Worm (Caenorhabditis elegans): Measurements from ENCODE around the gene sor-3.
"Not testable (repeated sequence)": the region's sequence is repeated elsewhere in the genome, so short reads cannot be mapped to it uniquely, and the experiment has no call there.

sor-3 gene

ce11 chrX:322223-322622, 31.2 kb upstream of the sor-3 start, which contains the start of gene M02E1.3:
Gene M02E1.3 (plus strand): TSS chrX:322523.
- TF ChIP-seq unc-3 (GFP tag; conservative IDR thresholded peaks at IDR 0.05); unc-3 (tag; optimal IDR thresholded peaks at IDR 0.05); ceh-18 (tag; optimal IDR thresholded peaks at IDR 0.05); pros-1 (tag; optimal IDR thresholded peaks at IDR 0.05): not testable (repeated sequence)

- TF ChIP-seq unc-42 (tag; optimal IDR thresholded peaks at IDR 0.05) (peak; percentile 32), pax-1 (tag; optimal IDR thresholded peaks at IDR 0.05) (no peak), ceh-18 (tag; optimal IDR thresholded peaks at IDR 0.05) (peak; percentile 45), unc-86 (tag; optimal IDR thresholded peaks at IDR 0.05) (no peak), hlh-30 (tag; optimal IDR thresholded peaks at IDR 0.05; ENCODE audit: insufficient read depth) (peak; percentile 39), ceh-31 (tag; optimal IDR thresholded peaks at IDR 0.05) (peak; percentile 45), ceh-24 (tag; optimal IDR thresholded peaks at IDR 0.05) (no peak), tbx-2 (tag; optimal IDR thresholded peaks at IDR 0.05) (peak; percentile 18), nfya-1 (tag; optimal IDR thresholded peaks at IDR 0.05) (peak; percentile 50), hlh-8 (tag; optimal IDR thresholded peaks at IDR 0.05) (no peak), sox-2 (GFP tag; IDR thresholded peaks at IDR 0.05) (no peak), pha-2 (tag; optimal IDR thresholded peaks at IDR 0.05) (no peak), ceh-14 (tag; optimal IDR thresholded peaks at IDR 0.05) (peak; percentile 48), rnt-1 (tag; optimal IDR thresholded peaks at IDR 0.05) (no peak)
Measured at ce11 chrX:324021-324420, 29.4 kb upstream of the sor-3 start.

ce11 chrX:325597-326161, 27.7 kb upstream of the sor-3 start, which contains the start of gene M02E1.1:
Gene M02E1.1 (plus strand): TSS chrX:326111.
- TF ChIP-seq odd-2 (tag; optimal IDR thresholded peaks at IDR 0.05): no peak
- TF ChIP-seq ceh-22 (tag; optimal IDR thresholded peaks at IDR 0.05): no peak
- peak; percentile 88 for TF ChIP-seq ceh-48 (tag; optimal IDR thresholded peaks at IDR 0.05)

ce11 chrX:328736-329135, 24.7 kb upstream of the sor-3 start:
- TF ChIP-seq elt-4 (tag; optimal IDR thresholded peaks at IDR 0.05) (no peak), ref-2 (tag; optimal IDR thresholded peaks at IDR 0.05) (no peak), nhr-232 (tag; optimal IDR thresholded peaks at IDR 0.05) (no peak), pha-2 (tag; optimal IDR thresholded peaks at IDR 0.05) (no peak), ama-1 (optimal IDR thresholded peaks at IDR 0.05) (no peak), ceh-45 (GFP tag; IDR thresholded peaks at IDR 0.05) (no peak), K09A11.1 (tag; optimal IDR thresholded peaks at IDR 0.05; ENCODE audit: insufficient read depth) (no peak), dmd-4 (tag; optimal IDR thresholded peaks at IDR 0.05; ENCODE audit: borderline replicate concordance) (no peak), hlh-13 (GFP tag; optimal IDR thresholded peaks at IDR 0.05) (no peak), unc-55 (GFP tag; optimal IDR thresholded peaks at IDR 0.05) (no peak), madf-2 (tag; optimal IDR thresholded peaks at IDR 0.05) (no peak), che-1 (tag; optimal IDR thresholded peaks at IDR 0.05) (no peak), mec-3 (tag; optimal IDR thresholded peaks at IDR 0.05; ENCODE audit: borderline replicate concordance) (no peak), ceh-2 (tag; optimal IDR thresholded peaks at IDR 0.05) (no peak), ceh-6 (GFP tag; optimal IDR thresholded peaks at IDR 0.05) (no peak), K02D7.2 (tag; optimal IDR thresholded peaks at IDR 0.05) (no peak)

ce11 chrX:332643-333042, 20.8 kb upstream of the sor-3 start:
- TF ChIP-seq elt-2 (tag; optimal IDR thresholded peaks at IDR 0.05) (no peak), nhr-11 (tag; optimal IDR thresholded peaks at IDR 0.05) (no peak), pha-2 (tag; optimal IDR thresholded peaks at IDR 0.05) (no peak), ceh-6 (GFP tag; optimal IDR thresholded peaks at IDR 0.05) (no peak), ceh-24 (tag; optimal IDR thresholded peaks at IDR 0.05) (no peak), pax-1 (tag; optimal IDR thresholded peaks at IDR 0.05) (no peak), pha-4 (tag; optimal IDR thresholded peaks at IDR 0.05) (no peak), pros-1 (tag; optimal IDR thresholded peaks at IDR 0.05) (no peak), Y22D7AL.16 (tag; optimal IDR thresholded peaks at IDR 0.05) (no peak), lim-6 (tag; optimal IDR thresholded peaks at IDR 0.05) (no peak), ceh-30 (tag; optimal IDR thresholded peaks at IDR 0.05) (no peak), T23F11.4 (GFP tag; optimal IDR thresholded peaks at IDR 0.05) (no peak), K09A11.1 (tag; optimal IDR thresholded peaks at IDR 0.05; ENCODE audit: insufficient read depth) (no peak), ceh-18 (tag; optimal IDR thresholded peaks at IDR 0.05) (no peak), hlh-13 (GFP tag; optimal IDR thresholded peaks at IDR 0.05) (no peak)

All from whole organism, late embryonic.